Worm (Caenorhabditis elegans) whole organism, L1 larva: Measurements from ENCODE around the gene F35C11.6.

Source experiments
- lin-15B ChIP-seq: fragments of 150-350 bp; sonication (generic microtip); optimal IDR thresholded peaks from 3 replicates; lab custom pipeline; 2014; ENCODE audit warnings: missing biosample characterization, missing genetic modification characterization
- pqm-1 ChIP-seq: sonication (generic microtip); optimal IDR thresholded peaks from 3 replicates; lab custom pipeline; 2017; ENCODE audit warnings: missing biosample characterization, missing genetic modification characterization

DNA sequence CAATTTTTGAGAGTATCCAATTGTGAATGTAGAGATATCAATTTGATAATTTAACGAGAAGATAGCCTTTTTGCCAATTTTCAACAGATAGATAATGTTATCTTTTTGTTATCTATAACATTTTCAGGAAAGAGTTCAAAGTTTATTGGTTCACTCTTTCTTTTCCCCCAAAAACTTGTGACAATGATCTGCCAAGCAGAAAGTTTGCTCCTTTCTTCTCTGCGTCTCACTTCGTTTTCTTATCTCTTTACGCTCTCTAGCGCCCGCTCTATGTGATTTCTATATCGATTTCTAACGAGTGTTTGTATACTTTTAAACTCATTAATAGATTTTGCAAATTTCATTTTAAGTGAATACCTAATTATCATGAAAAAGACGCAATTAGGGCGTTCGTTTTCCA, 32.5 kb downstream of the F35C11.6 start:
- TF ChIP-seq pqm-1 (tag; lab: Kevin White, UChicago) (peak; percentile 10), lin-15B (tag; lab: Kevin White, UChicago) (no peak)
